Fruit fly (Drosophila melanogaster) whole organism: Measurements from ENCODE around the gene Ptp61F.

Experiments
- CG8478 ChIP-seq: fragments of >200 bp; optimal IDR thresholded peaks from 2 replicates; lab custom pipeline; 2018; ENCODE audit warnings: inconsistent platforms
- Dll ChIP-seq: fragments of >200 bp; optimal IDR thresholded peaks from 2 replicates; lab custom pipeline; 2017
- usp ChIP-seq: fragments of >200 bp; optimal IDR thresholded peaks from 2 replicates; lab custom pipeline; 2017; ENCODE audit warnings: missing biosample characterization, missing genetic modification characterization, mixed read lengths

DNA sequence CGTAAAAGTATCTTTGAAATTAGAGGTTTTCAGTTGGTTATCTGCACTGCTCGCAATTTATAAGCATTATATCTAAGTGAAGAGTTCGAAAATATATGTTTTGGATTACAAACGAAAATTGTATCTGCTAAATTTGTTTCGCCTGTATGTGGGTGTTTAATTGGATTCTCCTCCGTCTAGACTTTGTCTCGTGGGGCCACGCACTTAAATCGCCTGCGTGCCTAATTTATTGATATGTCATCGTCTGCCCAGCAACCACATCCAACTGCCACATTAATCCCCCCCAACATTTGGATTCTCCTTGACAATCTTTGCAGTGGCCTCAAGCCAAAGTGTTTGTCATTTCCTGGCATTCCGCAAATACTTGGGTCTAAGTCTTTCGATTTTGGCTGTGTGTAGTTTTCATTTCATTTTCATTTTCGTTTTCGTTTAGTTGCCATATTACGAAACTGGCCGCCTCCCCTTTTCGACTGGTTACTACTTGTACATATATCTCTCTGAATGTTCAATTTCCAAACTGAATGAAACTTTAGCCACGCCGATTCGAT is 96.9 kb downstream of the Ptp61F start:
- no peak for TF ChIP-seq usp (GFP tag; lab: Kevin White, UChicago)
- no peak for TF ChIP-seq Dll (lab: Kevin White, UChicago)
- TF ChIP-seq CG8478 (lab: Kevin White, UChicago): no peak
